Worm (Caenorhabditis elegans): Measurements from ENCODE around the gene Y57G7A.3.

DNA sequence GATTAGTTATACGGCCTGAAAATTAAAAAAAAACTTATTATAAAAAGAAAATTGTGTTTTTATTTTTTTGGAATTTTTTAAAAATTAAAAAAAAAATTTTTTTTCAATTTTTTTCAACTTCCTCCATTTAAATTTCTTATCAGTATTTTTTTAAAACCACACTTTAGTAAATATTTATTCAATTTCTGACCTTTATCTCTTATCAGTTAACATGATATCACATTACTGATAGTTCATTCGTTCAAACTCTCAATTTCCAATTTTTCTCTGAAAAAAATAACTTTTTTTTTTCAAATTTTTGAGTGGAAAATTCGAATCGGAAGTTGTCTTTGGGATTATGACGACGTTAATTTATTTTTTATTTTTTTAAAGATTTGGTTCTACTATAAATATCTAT is 12.1 kb downstream of the Y57G7A.3 start:
- TF ChIP-seq gmeb-2 (tag; optimal IDR thresholded peaks at IDR 0.05) (no peak), eyg-1 (tag; optimal IDR thresholded peaks at IDR 0.05) (no peak), sox-2 (GFP tag; IDR thresholded peaks at IDR 0.05) (no peak)

Data from whole organism, late embryonic.